Fruit fly (Drosophila melanogaster): ENCODE measurements around the gene CG32983.

DNA sequence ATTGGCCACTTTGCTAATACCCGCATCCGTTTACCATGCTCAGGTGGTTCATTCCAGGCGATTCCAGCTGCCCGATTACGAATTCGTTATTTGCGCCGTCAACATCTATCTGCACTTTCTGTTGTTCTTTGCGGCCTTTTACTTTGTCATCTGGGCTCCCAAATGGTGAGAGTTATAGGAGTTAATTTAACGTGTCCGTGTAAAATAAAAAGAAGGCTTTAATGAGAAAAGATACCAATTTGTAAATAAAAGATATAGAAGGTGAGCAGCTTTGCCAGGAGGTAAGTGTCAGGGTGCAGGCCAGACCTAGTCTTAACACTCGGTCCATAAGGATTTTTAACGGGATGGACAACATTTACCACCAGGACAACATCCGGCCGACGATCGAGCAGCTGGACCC, 2.1 kb upstream of the CG32983 start, which contains the start of gene CG32987:
- TF ChIP-seq usp (GFP tag; optimal IDR thresholded peaks at IDR 0.05) (no peak), CG8478 (optimal IDR thresholded peaks at IDR 0.05) (no peak)

All from whole organism.